Fruit fly (Drosophila melanogaster) S2 (cell line): ENCODE data around the gene RpS25.

Experiments
- CG8478 ChIP-seq: fragments of >200 bp; optimal IDR thresholded peaks from 2 replicates; lab custom pipeline; 2018
- CTCF ChIP-seq, 2 experiments: fragments of >200 bp; optimal IDR thresholded peaks; 2 replicates each; lab custom pipeline; 2018

- TF ChIP-seq CG8478 (no peak), CTCF (optimal IDR thresholded peaks at IDR 0.05; lab: Kevin White, UChicago) (no peak)
Observed at dm6 chr3R:11260966-11261530, 45.0 kb upstream of the RpS25 start.
